Fruit fly (Drosophila melanogaster) whole organism, embryonic: ENCODE results near the gene Hph.

ENCODE experiments used
- Asciz ChIP-seq: fragments of 200-800 bp; sonication (Bioruptor generic); optimal IDR thresholded peaks from 2 replicates; lab custom pipeline; 2017; ENCODE audit warnings: missing biosample characterization, mild to moderate bottlenecking, missing genetic modification characterization, missing genetic modification reagents
- Atf6 ChIP-seq: fragments of 200-800 bp; sonication (Bioruptor generic); IDR thresholded peaks from 2 replicates; pipeline ENCODE4 v1.3.6; 2022; ENCODE audit warnings: missing biosample characterization, missing genetic modification characterization
- BEAF-32 ChIP-seq: fragments of 200-800 bp; sonication (Bioruptor generic); optimal IDR thresholded peaks from 3 replicates; lab custom pipeline; 2017; ENCODE audit warnings: missing biosample characterization, missing genetic modification characterization, mild to moderate bottlenecking, moderate library complexity, missing genetic modification reagents
- CG10366 ChIP-seq: fragments of 200-800 bp; sonication (Bioruptor generic); IDR thresholded peaks from 2 replicates; pipeline ENCODE4 v1.3.6; 2022; ENCODE audit warnings: missing biosample characterization, missing genetic modification characterization
- CG11504 ChIP-seq: fragments of 200-800 bp; sonication (Bioruptor generic); optimal IDR thresholded peaks from 3 replicates; lab custom pipeline; 2019; ENCODE audit warnings: missing biosample characterization, mild to moderate bottlenecking, missing genetic modification characterization, moderate library complexity
- CG11696 ChIP-seq: fragments of 200-800 bp; sonication (Bioruptor generic); IDR thresholded peaks from 2 replicates; pipeline ENCODE4 v1.3.6; 2022; ENCODE audit warnings: missing biosample characterization, missing genetic modification characterization
- CG1233 ChIP-seq: fragments of 200-800 bp; sonication (Bioruptor generic); optimal IDR thresholded peaks from 4 replicates; lab custom pipeline; 2018; ENCODE audit warnings: missing biosample characterization, mild to moderate bottlenecking, missing genetic modification characterization
- CG12659 ChIP-seq: fragments of 200-800 bp; sonication (Bioruptor generic); optimal IDR thresholded peaks from 3 replicates; lab custom pipeline; 2017; ENCODE audit warnings: mild to moderate bottlenecking, missing biosample characterization, missing genetic modification reagents, missing genetic modification characterization
- CG12769 ChIP-seq: fragments of 200-800 bp; sonication (Bioruptor generic); optimal IDR thresholded peaks from 2 replicates; lab custom pipeline; 2019; ENCODE audit warnings: missing biosample characterization, mild to moderate bottlenecking, missing genetic modification characterization, moderate library complexity
- CG14050 ChIP-seq: fragments of 200-800 bp; sonication (Bioruptor generic); IDR thresholded peaks from 3 replicates; pipeline ENCODE4 v1.3.6; 2022; ENCODE audit warnings: missing biosample characterization, missing genetic modification characterization
- CG14710 ChIP-seq: fragments of 200-800 bp; sonication (Bioruptor generic); optimal IDR thresholded peaks from 3 replicates; lab custom pipeline; 2019; ENCODE audit warnings: missing biosample characterization, mild to moderate bottlenecking, missing genetic modification characterization, moderate library complexity
- CG15514 ChIP-seq: fragments of 200-800 bp; sonication (Bioruptor generic); optimal IDR thresholded peaks from 3 replicates; lab custom pipeline; 2017; ENCODE audit warnings: missing biosample characterization, missing genetic modification characterization, mild to moderate bottlenecking, moderate library complexity, missing genetic modification reagents
- CG1603 ChIP-seq: fragments of 200-800 bp; sonication (Bioruptor generic); optimal IDR thresholded peaks from 2 replicates; lab custom pipeline; 2019; ENCODE audit warnings: missing biosample characterization, mild to moderate bottlenecking, missing genetic modification characterization, moderate library complexity
- CG2116 ChIP-seq: fragments of 200-800 bp; sonication (Bioruptor generic); optimal IDR thresholded peaks from 3 replicates; lab custom pipeline; 2018; ENCODE audit warnings: missing biosample characterization, mild to moderate bottlenecking, missing genetic modification characterization
- CG2712 ChIP-seq: fragments of 200-800 bp; optimal IDR thresholded peaks from 3 replicates; lab custom pipeline; 2019; ENCODE audit warnings: missing biosample characterization, mild to moderate bottlenecking, missing genetic modification characterization, moderate library complexity
- CG30403 ChIP-seq: fragments of 200-800 bp; sonication (Bioruptor generic); optimal IDR thresholded peaks from 3 replicates; lab custom pipeline; 2016; ENCODE audit warnings: missing biosample characterization, missing genetic modification characterization
- CG7987 ChIP-seq: fragments of 200-800 bp; sonication (Bioruptor generic); optimal IDR thresholded peaks from 2 replicates; lab custom pipeline; 2018; ENCODE audit warnings: missing biosample characterization, mild to moderate bottlenecking, missing genetic modification characterization, moderate library complexity
- CG9817 ChIP-seq: fragments of 200-800 bp; sonication (Bioruptor generic); optimal IDR thresholded peaks from 2 replicates; lab custom pipeline; 2018; ENCODE audit warnings: missing biosample characterization, mild to moderate bottlenecking, missing genetic modification characterization, moderate library complexity
- Dll ChIP-seq: fragments of 200-800 bp; sonication (Bioruptor generic); IDR thresholded peaks from 4 replicates; pipeline ENCODE4 v1.3.6; 2022; ENCODE audit warnings: missing biosample characterization, missing genetic modification characterization; ENCODE audit not compliant: partially characterized antibody
- HmgZ ChIP-seq: fragments of 200-800 bp; sonication (Bioruptor generic); optimal IDR thresholded peaks from 2 replicates; lab custom pipeline; 2018; ENCODE audit warnings: missing biosample characterization, mild to moderate bottlenecking, missing genetic modification characterization
- MBD-R2 ChIP-seq: fragments of 200-800 bp; sonication (Bioruptor generic); IDR thresholded peaks from 2 replicates; pipeline ENCODE4 v1.3.6; 2022; ENCODE audit warnings: missing biosample characterization, missing genetic modification characterization
- Med ChIP-seq: fragments of 200-800 bp; sonication (Bioruptor generic); peaks from one replicate; lab custom pipeline; 2016; ENCODE audit warnings: missing biosample characterization, missing genetic modification characterization, mild to moderate bottlenecking, inconsistent platforms, moderate library complexity
- Nf-YA ChIP-seq: fragments of 200-800 bp; sonication (Bioruptor generic); IDR thresholded peaks from 2 replicates; pipeline ENCODE4 v1.3.6; 2022; ENCODE audit warnings: missing biosample characterization, missing genetic modification characterization
- NfI ChIP-seq: fragments of 200-800 bp; sonication (Bioruptor generic); optimal IDR thresholded peaks from 3 replicates; lab custom pipeline; 2018; ENCODE audit warnings: missing biosample characterization, mild to moderate bottlenecking, missing genetic modification characterization, moderate library complexity
- Scr ChIP-seq: fragments of 200-800 bp; sonication (Bioruptor generic); IDR thresholded peaks from 2 replicates; pipeline ENCODE4 v1.3.6; 2022; ENCODE audit warnings: missing biosample characterization, missing genetic modification characterization; ENCODE audit not compliant: partially characterized antibody
- Sry-δ ChIP-seq: fragments of 200-800 bp; sonication (Bioruptor generic); optimal IDR thresholded peaks from 2 replicates; lab custom pipeline; 2016; ENCODE audit warnings: missing biosample characterization, missing genetic modification characterization
- Xbp1 ChIP-seq: fragments of 200-800 bp; sonication (Bioruptor generic); optimal IDR thresholded peaks from 3 replicates; lab custom pipeline; 2016; ENCODE audit warnings: missing biosample characterization, mild to moderate bottlenecking, missing genetic modification characterization
- gcm ChIP-seq: fragments of 200-800 bp; sonication (Bioruptor generic); optimal IDR thresholded peaks from 2 replicates; lab custom pipeline; 2019; ENCODE audit warnings: missing biosample characterization, mild to moderate bottlenecking, missing genetic modification characterization, moderate library complexity
- grau ChIP-seq: fragments of 200-800 bp; optimal IDR thresholded peaks from 3 replicates; lab custom pipeline; 2019; ENCODE audit warnings: missing biosample characterization, mild to moderate bottlenecking, missing genetic modification characterization, moderate library complexity
- hkb ChIP-seq, 2 experiments: fragments of 200-800 bp in 1 of 2; fragments of >200 bp in 1 of 2; sonication (Bioruptor generic) in 1 of 2; IDR thresholded peaks in 1 of 2; optimal IDR thresholded peaks in 1 of 2; 2 replicates each; pipeline versions ENCODE4 v1.3.6 to Lab custom; 2017 to 2022; ENCODE audit warnings: missing biosample characterization in 1 of 2, missing genetic modification characterization in 1 of 2
- lab ChIP-seq: fragments of 200-800 bp; sonication (Bioruptor generic); optimal IDR thresholded peaks from 3 replicates; lab custom pipeline; 2017; ENCODE audit warnings: missing biosample characterization, missing genetic modification characterization, mild to moderate bottlenecking, moderate library complexity, missing genetic modification reagents
- lilli ChIP-seq: fragments of 200-800 bp; sonication (Bioruptor generic); optimal IDR thresholded peaks from 3 replicates; lab custom pipeline; 2016; ENCODE audit warnings: missing biosample characterization, missing genetic modification characterization
- pros ChIP-seq: fragments of 200-800 bp; sonication (Bioruptor generic); optimal IDR thresholded peaks from 3 replicates; lab custom pipeline; 2019; ENCODE audit warnings: missing biosample characterization, mild to moderate bottlenecking, missing genetic modification characterization, moderate library complexity
- pzg ChIP-seq: fragments of 200-800 bp; sonication (Bioruptor generic); optimal IDR thresholded peaks from 3 replicates; lab custom pipeline; 2018; ENCODE audit warnings: missing biosample characterization, mild to moderate bottlenecking, missing genetic modification characterization, moderate library complexity
- row ChIP-seq: fragments of 200-800 bp; sonication (Bioruptor generic); IDR thresholded peaks from 3 replicates; pipeline ENCODE4 v1.3.6; 2022; ENCODE audit warnings: missing biosample characterization, missing genetic modification characterization
- sens ChIP-seq: fragments of 200-800 bp; sonication (Bioruptor generic); peaks from one replicate; lab custom pipeline; 2016; ENCODE audit warnings: missing biosample characterization, missing genetic modification characterization
- seq ChIP-seq: fragments of 200-800 bp; sonication (Bioruptor generic); IDR thresholded peaks from 2 replicates; pipeline ENCODE4 v1.3.6; 2022; ENCODE audit warnings: missing biosample characterization, missing genetic modification characterization
- sima ChIP-seq: fragments of 200-800 bp; sonication (Bioruptor generic); optimal IDR thresholded peaks from 2 replicates; lab custom pipeline; 2016; ENCODE audit warnings: missing biosample characterization, missing genetic modification characterization
- sisA ChIP-seq: fragments of 200-800 bp; sonication (Bioruptor generic); IDR thresholded peaks from 2 replicates; pipeline ENCODE4 v1.3.6; 2022; ENCODE audit warnings: missing biosample characterization, missing genetic modification characterization
- tll ChIP-seq, 2 experiments: fragments of 200-800 bp in 1 of 2; fragments of >200 bp in 1 of 2; sonication (Bioruptor generic) in 1 of 2; optimal IDR thresholded peaks; 2 replicates each; lab custom pipeline; 2017 to 2019; ENCODE audit warnings: missing biosample characterization in 2 of 2, missing genetic modification characterization in 2 of 2, mild to moderate bottlenecking in 1 of 2, moderate library complexity in 1 of 2
- toy ChIP-seq: fragments of 200-800 bp; sonication (Bioruptor generic); IDR thresholded peaks from 2 replicates; pipeline ENCODE4 v1.3.6; 2022; ENCODE audit warnings: missing biosample characterization, missing genetic modification characterization
- unc-4 ChIP-seq: fragments of 200-800 bp; sonication (Bioruptor generic); IDR thresholded peaks from 2 replicates; pipeline ENCODE4 v1.3.6; 2022; ENCODE audit warnings: missing biosample characterization, missing genetic modification characterization; ENCODE audit not compliant: partially characterized antibody
- wek ChIP-seq: fragments of 200-800 bp; sonication (Bioruptor generic); optimal IDR thresholded peaks from 3 replicates; lab custom pipeline; 2018; ENCODE audit warnings: missing biosample characterization, mild to moderate bottlenecking, missing genetic modification characterization, moderate library complexity
- zen ChIP-seq: fragments of 200-800 bp; sonication (Bioruptor generic); optimal IDR thresholded peaks from 3 replicates; lab custom pipeline; 2018; ENCODE audit warnings: missing biosample characterization, mild to moderate bottlenecking, missing genetic modification characterization, moderate library complexity

The Hph gene

DNA sequence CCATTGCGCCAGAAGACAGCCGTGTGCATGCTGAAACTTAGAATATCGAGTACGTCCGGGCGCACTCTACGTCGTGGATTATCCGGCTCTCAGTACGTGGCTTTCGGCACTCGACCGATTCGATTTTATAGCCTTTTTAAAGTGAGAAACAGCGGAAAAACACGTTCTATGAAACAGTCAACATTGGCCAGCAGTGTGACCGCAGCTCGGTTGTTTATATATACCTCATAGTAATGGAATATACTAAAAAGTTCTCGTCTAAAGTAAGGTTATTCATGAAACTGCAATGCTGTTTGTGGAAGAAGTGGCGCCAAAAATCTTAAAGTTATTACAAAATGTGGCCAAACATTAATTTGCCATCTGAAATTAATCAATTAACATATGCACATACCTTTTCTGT, 40.5 kb downstream of the Hph start (continued):
- TF ChIP-seq Sry-δ (GFP tag; lab: Kevin White, UChicago): peak; percentile 7
- no peak for TF ChIP-seq NfI (GFP tag; lab: Kevin White, UChicago)
- no peak for TF ChIP-seq Atf6 (GFP tag; lab: Robert Waterston, UW)
- TF ChIP-seq CG1233: no peak
- TF ChIP-seq tll (GFP tag; optimal IDR thresholded peaks at IDR 0.05; lab: Kevin White, UChicago): no peak
- TF ChIP-seq sima (GFP tag; lab: Kevin White, UChicago): no peak
- TF ChIP-seq Nf-YA (GFP tag; lab: Robert Waterston, UW): no peak
- TF ChIP-seq lab (GFP tag; lab: Kevin White, UChicago): no peak
- TF ChIP-seq HmgZ (tag; lab: Kevin White, UChicago): peak; percentile 35
- TF ChIP-seq CG14710 (tag; lab: Kevin White, UChicago): peak; percentile 45
- peak; percentile 74 for TF ChIP-seq pzg (GFP tag; lab: Kevin White, UChicago)
- TF ChIP-seq row (GFP tag; lab: Robert Waterston, UW): peak; percentile 57
- TF ChIP-seq BEAF-32 (GFP tag; lab: Kevin White, UChicago): peak; percentile 34
- no peak for TF ChIP-seq CG10366 (GFP tag; lab: Robert Waterston, UW)
- TF ChIP-seq lilli (GFP tag; lab: Kevin White, UChicago): peak; percentile 16
- TF ChIP-seq MBD-R2 (GFP tag; lab: Robert Waterston, UW): 0 out of 2 replicates have a peak, but pooled peaks have one; percentile 30
- no peak for TF ChIP-seq Asciz (GFP tag; lab: Kevin White, UChicago)
- peak; percentile 86 for TF ChIP-seq sens (GFP tag; lab: Kevin White, UChicago)
- 0 out of 2 replicates have a peak, but pooled peaks have one; percentile 12 for TF ChIP-seq Scr (GFP tag; lab: Robert Waterston, UW)
- peak; percentile 66 for TF ChIP-seq CG1603
- peak; percentile 11 for TF ChIP-seq CG30403 (GFP tag; lab: Kevin White, UChicago)
- peak; percentile 56 for TF ChIP-seq CG15514
- TF ChIP-seq toy (GFP tag; lab: Robert Waterston, UW): no peak
- no peak for TF ChIP-seq gcm (GFP tag; lab: Kevin White, UChicago)
- peak; percentile 39 for TF ChIP-seq CG11504 (tag; lab: Kevin White, UChicago)
- TF ChIP-seq sisA (GFP tag; lab: Robert Waterston, UW): no peak
- TF ChIP-seq CG12769: peak; percentile 16
- no peak for TF ChIP-seq CG14050 (GFP tag; lab: Robert Waterston, UW)
- no peak for TF ChIP-seq Xbp1 (GFP tag; lab: Kevin White, UChicago)
- 0 out of 2 replicates have a peak, but pooled peaks have one; percentile 15 for TF ChIP-seq unc-4 (GFP tag; lab: Robert Waterston, UW)
- TF ChIP-seq CG2116 (GFP tag; lab: Kevin White, UChicago): peak; percentile 78
- TF ChIP-seq CG12659: peak; percentile 33
- no peak for TF ChIP-seq CG9817 (tag; lab: Kevin White, UChicago)
- no peak for TF ChIP-seq seq (GFP tag; lab: Robert Waterston, UW)
- TF ChIP-seq CG2712 (tag; lab: Kevin White, UChicago): peak; percentile 9
- TF ChIP-seq CG11696 (GFP tag; lab: Robert Waterston, UW): no peak
- peak; percentile 2 for TF ChIP-seq grau (tag; lab: Kevin White, UChicago)
- TF ChIP-seq wek: peak; percentile 76
- no peak for TF ChIP-seq pros (GFP tag; lab: Kevin White, UChicago)
- TF ChIP-seq Med (GFP tag; lab: Kevin White, UChicago): peak; percentile 53
- TF ChIP-seq zen (tag; lab: Kevin White, UChicago): peak; percentile 20
- TF ChIP-seq CG7987: no peak
- no peak for TF ChIP-seq hkb (optimal IDR thresholded peaks at IDR 0.05; lab: Kevin White, UChicago)
- TF ChIP-seq hkb (GFP tag; IDR thresholded peaks at IDR 0.05; lab: Robert Waterston, UW): no peak
- TF ChIP-seq Dll (GFP tag; lab: Robert Waterston, UW): 0 out of 4 replicates have a peak, but pooled peaks have one; percentile 23
